Worm (Caenorhabditis elegans) whole organism, midembryonic: Measurements from ENCODE around the gene clec-227.

Experiments
- T22C8.4 ChIP-seq: fragments of 200-800 bp; sonication (Bioruptor generic); IDR thresholded peaks from 2 replicates; pipeline ENCODE4 v1.3.6; 2022; ENCODE audit warnings: missing genetic modification characterization, missing compliant biosample characterization
- cog-1 ChIP-seq: sonication (generic microtip); optimal IDR thresholded peaks from 2 replicates; lab custom pipeline; 2016; ENCODE audit warnings: missing genetic modification characterization, missing compliant biosample characterization
- flt-1 ChIP-seq: fragments of 200-800 bp; sonication (Bioruptor generic); IDR thresholded peaks from 2 replicates; pipeline ENCODE4 v1.3.6; 2022; ENCODE audit warnings: missing genetic modification characterization, missing compliant biosample characterization
- klf-2 ChIP-seq: fragments of 200-800 bp; sonication (Bioruptor generic); conservative IDR thresholded peaks from 2 replicates; pipeline ENCODE4 v1.3.6; 2022; ENCODE audit warnings: missing genetic modification reagents, missing genetic modification characterization, missing compliant biosample characterization
- med-1 ChIP-seq: sonication (generic microtip); optimal IDR thresholded peaks from 2 replicates; lab custom pipeline; 2017; ENCODE audit warnings: missing genetic modification characterization, mild to moderate bottlenecking, missing compliant biosample characterization, antibody characterized with exemption, missing genetic modification reagents; ENCODE audit not compliant: insufficient read depth
- ref-1 ChIP-seq: fragments of 200-800 bp; sonication (Bioruptor generic); conservative IDR thresholded peaks from 2 replicates; pipeline ENCODE4 v1.3.6; 2022; ENCODE audit warnings: missing genetic modification reagents, missing genetic modification characterization, missing compliant biosample characterization
- tab-1 ChIP-seq: fragments of 200-800 bp; sonication (Bioruptor generic); IDR thresholded peaks from 2 replicates; pipeline ENCODE4 v1.3.6; 2022; ENCODE audit warnings: missing genetic modification characterization, missing compliant biosample characterization
- ztf-23 ChIP-seq: fragments of 200-800 bp; sonication (Bioruptor generic); IDR thresholded peaks from 2 replicates; pipeline ENCODE4 v1.3.6; 2022; ENCODE audit warnings: missing genetic modification reagents, missing genetic modification characterization, missing compliant biosample characterization
- ztf-29 ChIP-seq: fragments of 200-800 bp; sonication (Bioruptor generic); IDR thresholded peaks from 2 replicates; pipeline ENCODE4 v1.3.6; 2022; ENCODE audit warnings: missing genetic modification reagents, missing genetic modification characterization, missing compliant biosample characterization

Gene clec-227

DNA sequence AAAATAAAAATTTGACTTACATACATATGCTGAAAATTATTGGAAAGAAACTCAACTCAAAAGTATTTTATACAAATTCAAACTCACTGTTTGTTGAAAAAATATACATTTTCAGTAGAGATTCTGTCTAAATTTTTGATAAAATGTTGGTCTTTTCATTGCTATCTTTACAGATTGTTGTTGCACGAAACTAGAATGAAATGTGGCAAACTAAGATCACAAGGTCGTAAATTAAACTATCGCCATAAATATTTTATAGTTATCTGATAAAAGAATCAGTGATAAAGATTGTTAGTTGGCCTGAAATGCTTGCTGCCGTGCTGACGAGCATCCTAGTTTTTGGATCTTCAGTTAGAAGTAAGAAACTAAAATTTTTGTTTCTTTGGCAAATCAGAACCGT lies 6.7 kb downstream of the clec-227 start, which contains the start of gene clec-55:
Gene clec-55 (plus strand): TSS at position 301 of the 400 bp plus-strand sequence.
- no peak for TF ChIP-seq ztf-29 (GFP tag; lab: Robert Waterston, UW)
- no peak for TF ChIP-seq ref-1 (GFP tag; lab: Robert Waterston, UW)
- TF ChIP-seq med-1 (GFP tag; lab: Kevin White, UChicago) = no peak
- TF ChIP-seq tab-1 (GFP tag; lab: Robert Waterston, UW) = no peak

DNA sequence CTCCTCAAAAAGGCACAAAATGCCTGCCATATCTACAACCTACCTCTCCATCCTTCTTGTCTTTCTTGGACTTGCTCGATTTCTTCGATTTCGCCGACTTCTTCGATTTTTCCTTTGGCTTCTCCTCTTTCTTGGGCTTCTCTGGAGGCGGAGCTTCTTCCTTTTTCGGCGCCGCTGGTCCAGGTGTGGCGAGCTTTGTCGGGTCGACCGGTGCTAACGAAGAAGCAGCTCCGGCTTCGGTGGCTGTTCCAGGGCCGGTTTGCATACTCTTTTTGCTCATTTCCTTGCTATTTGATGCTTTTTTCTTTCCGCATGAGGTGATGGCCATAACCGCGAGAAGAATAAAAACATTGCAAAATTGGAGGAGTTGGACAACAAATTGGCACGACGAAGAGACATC lies 8.2 kb downstream of the clec-227 start:
- TF ChIP-seq cog-1 (no peak), T22C8.4 (GFP tag; lab: Robert Waterston, UW) (no peak), klf-2 (GFP tag; lab: Robert Waterston, UW) (no peak), med-1 (GFP tag; lab: Kevin White, UChicago) (no peak), ref-1 (GFP tag; lab: Robert Waterston, UW) (no peak), ztf-29 (GFP tag; lab: Robert Waterston, UW) (no peak), flt-1 (GFP tag; lab: Robert Waterston, UW) (no peak), tab-1 (GFP tag; lab: Robert Waterston, UW) (no peak), ztf-23 (GFP tag; lab: Robert Waterston, UW) (no peak)

- no peak for TF ChIP-seq med-1 (GFP tag; lab: Kevin White, UChicago)
- TF ChIP-seq klf-2 (GFP tag; lab: Robert Waterston, UW) = no peak
- TF ChIP-seq ztf-29 (GFP tag; lab: Robert Waterston, UW) = no peak
- TF ChIP-seq ref-1 (GFP tag; lab: Robert Waterston, UW) = no peak
- TF ChIP-seq ztf-23 (GFP tag; lab: Robert Waterston, UW) = no peak
- no peak for TF ChIP-seq tab-1 (GFP tag; lab: Robert Waterston, UW)
- no peak for TF ChIP-seq flt-1 (GFP tag; lab: Robert Waterston, UW)
- no peak for TF ChIP-seq T22C8.4 (GFP tag; lab: Robert Waterston, UW)
- TF ChIP-seq cog-1 = no peak
Observed at ce11 chrV:14481401-14481800, 9.1 kb downstream of the clec-227 start, which contains the start of gene R02D5.7. Gene R02D5.7 (minus strand): TSS chrV:14481501.

- TF ChIP-seq tab-1 (GFP tag; lab: Robert Waterston, UW) (no peak), T22C8.4 (GFP tag; lab: Robert Waterston, UW) (no peak), flt-1 (GFP tag; lab: Robert Waterston, UW) (no peak), med-1 (GFP tag; lab: Kevin White, UChicago) (no peak), klf-2 (GFP tag; lab: Robert Waterston, UW) (no peak), ztf-23 (GFP tag; lab: Robert Waterston, UW) (no peak), ztf-29 (GFP tag; lab: Robert Waterston, UW) (no peak), cog-1 (no peak), ref-1 (GFP tag; lab: Robert Waterston, UW) (no peak)
Observed at ce11 chrV:14481987-14482386, 9.7 kb downstream of the clec-227 start, which contains the start of gene R02D5.10. Gene R02D5.10 (plus strand): TSS chrV:14482287.

ce11 chrV:14482728-14483210 lies 10.4 kb downstream of the clec-227 start, which contains the start of gene R02D5.3:
Gene R02D5.3 (plus strand): TSS chrV:14483160.
- TF ChIP-seq flt-1 (GFP tag; lab: Robert Waterston, UW) = no peak
- no peak for TF ChIP-seq klf-2 (GFP tag; lab: Robert Waterston, UW)
- no peak for TF ChIP-seq cog-1
- no peak for TF ChIP-seq T22C8.4 (GFP tag; lab: Robert Waterston, UW)
- TF ChIP-seq tab-1 (GFP tag; lab: Robert Waterston, UW) = no peak
- TF ChIP-seq med-1 (GFP tag; lab: Kevin White, UChicago) = no peak
- no peak for TF ChIP-seq ref-1 (GFP tag; lab: Robert Waterston, UW)
- no peak for TF ChIP-seq ztf-29 (GFP tag; lab: Robert Waterston, UW)
- TF ChIP-seq ztf-23 (GFP tag; lab: Robert Waterston, UW) = no peak

- TF ChIP-seq T22C8.4 (GFP tag; lab: Robert Waterston, UW) (no peak), flt-1 (GFP tag; lab: Robert Waterston, UW) (no peak), med-1 (GFP tag; lab: Kevin White, UChicago) (no peak), klf-2 (GFP tag; lab: Robert Waterston, UW) (no peak), tab-1 (GFP tag; lab: Robert Waterston, UW) (no peak), ref-1 (GFP tag; lab: Robert Waterston, UW) (no peak), ztf-29 (GFP tag; lab: Robert Waterston, UW) (no peak), ztf-23 (GFP tag; lab: Robert Waterston, UW) (no peak), cog-1 (no peak)
Observed at ce11 chrV:14484582-14484981, 12.3 kb downstream of the clec-227 start, which contains the start of gene R02D5.4. Gene R02D5.4 (minus strand): TSS chrV:14484682.

DNA sequence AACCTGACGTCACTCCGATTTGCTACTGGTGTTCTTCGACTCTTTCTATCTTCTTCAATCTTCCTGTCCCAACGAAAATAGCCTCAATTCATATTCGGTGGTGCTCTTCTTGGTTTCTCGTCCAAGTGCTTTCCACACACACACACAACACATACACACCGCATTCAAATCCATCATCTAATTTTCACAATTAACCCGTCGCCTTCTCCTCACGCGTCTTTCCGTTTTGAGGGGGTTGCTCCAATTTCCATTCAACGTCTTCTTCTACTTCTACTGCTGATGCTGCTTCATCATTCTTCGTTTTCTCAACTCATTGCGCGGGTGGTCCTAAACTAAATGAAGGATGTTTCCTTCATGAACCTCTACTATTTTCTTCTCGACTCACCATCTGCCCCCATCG lies 18.8 kb downstream of the clec-227 start:
- TF ChIP-seq ztf-23 (GFP tag; lab: Robert Waterston, UW) (no peak), klf-2 (GFP tag; lab: Robert Waterston, UW) (no peak), tab-1 (GFP tag; lab: Robert Waterston, UW) (no peak)

ce11 chrV:14493665-14494064 lies 21.3 kb downstream of the clec-227 start:
- TF ChIP-seq ztf-29 (GFP tag; lab: Robert Waterston, UW) = no peak

DNA sequence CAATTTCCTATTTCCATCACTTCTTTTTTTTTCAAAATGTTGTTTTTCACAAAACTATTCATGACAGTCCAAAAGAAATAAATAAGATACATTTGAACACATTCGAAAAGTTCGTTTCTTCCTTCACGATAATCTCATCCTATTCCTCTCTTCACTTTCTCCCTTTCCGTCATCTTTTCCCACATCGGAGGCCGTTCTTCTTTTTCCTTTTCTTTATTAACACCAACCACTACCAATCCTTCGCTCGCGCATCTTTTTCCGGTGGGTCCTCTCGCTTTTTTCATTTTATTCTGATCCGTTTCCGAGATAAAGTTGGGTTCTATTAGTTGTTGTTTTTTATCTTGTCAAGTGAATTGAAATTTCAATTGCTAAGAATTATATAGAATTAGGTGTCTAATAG lies 23.2 kb downstream of the clec-227 start:
- no peak for TF ChIP-seq ztf-23 (GFP tag; lab: Robert Waterston, UW)
- TF ChIP-seq T22C8.4 (GFP tag; lab: Robert Waterston, UW) = no peak
- TF ChIP-seq tab-1 (GFP tag; lab: Robert Waterston, UW) = no peak
- TF ChIP-seq ref-1 (GFP tag; lab: Robert Waterston, UW) = no peak
- no peak for TF ChIP-seq klf-2 (GFP tag; lab: Robert Waterston, UW)
- TF ChIP-seq ztf-29 (GFP tag; lab: Robert Waterston, UW) = no peak
- no peak for TF ChIP-seq cog-1

- TF ChIP-seq klf-2 (GFP tag; lab: Robert Waterston, UW) (no peak), tab-1 (GFP tag; lab: Robert Waterston, UW) (no peak), T22C8.4 (GFP tag; lab: Robert Waterston, UW) (no peak), ztf-29 (GFP tag; lab: Robert Waterston, UW) (no peak), ztf-23 (GFP tag; lab: Robert Waterston, UW) (no peak), flt-1 (GFP tag; lab: Robert Waterston, UW) (no peak), cog-1 (no peak), ref-1 (GFP tag; lab: Robert Waterston, UW) (no peak), med-1 (GFP tag; lab: Kevin White, UChicago) (no peak)
Observed at ce11 chrV:14496446-14496845, 24.1 kb downstream of the clec-227 start.
